Fruit fly (Drosophila melanogaster) whole organism, pupa: ENCODE measurements around the gene CG17834.

Experiments
- CG10348 ChIP-seq: fragments of 200-800 bp; sonication (Bioruptor generic); IDR thresholded peaks from 2 replicates; pipeline ENCODE4 v1.3.6; 2022; ENCODE audit warnings: missing biosample characterization, missing genetic modification characterization
- CG12605 ChIP-seq: fragments of 200-800 bp; sonication (Bioruptor generic); IDR thresholded peaks from 2 replicates; pipeline ENCODE4 v1.3.6; 2022; ENCODE audit warnings: missing biosample characterization, missing genetic modification characterization
- CG13204 ChIP-seq: fragments of 200-800 bp; sonication (Bioruptor generic); optimal IDR thresholded peaks from 2 replicates; lab custom pipeline; 2018; ENCODE audit warnings: missing biosample characterization, mild to moderate bottlenecking, missing genetic modification characterization, moderate library complexity
- CG14655 ChIP-seq: fragments of 200-800 bp; sonication (Bioruptor generic); optimal IDR thresholded peaks from 3 replicates; lab custom pipeline; 2017; ENCODE audit warnings: mild to moderate bottlenecking, missing biosample characterization, missing genetic modification reagents, missing genetic modification characterization
- CG15710 ChIP-seq: fragments of 200-800 bp; sonication (Bioruptor generic); optimal IDR thresholded peaks from 2 replicates; lab custom pipeline; 2018; ENCODE audit warnings: missing biosample characterization, mild to moderate bottlenecking, missing genetic modification characterization, moderate library complexity
- CG17806 ChIP-seq: fragments of 200-800 bp; sonication (Bioruptor generic); optimal IDR thresholded peaks from 2 replicates; lab custom pipeline; 2018; ENCODE audit warnings: missing biosample characterization, mild to moderate bottlenecking, missing genetic modification characterization, moderate library complexity
- CG32121 ChIP-seq: fragments of 200-800 bp; sonication (Bioruptor generic); IDR thresholded peaks from 2 replicates; pipeline ENCODE4 v1.3.6; 2022; ENCODE audit warnings: missing biosample characterization, missing genetic modification characterization
- CG34367 ChIP-seq: fragments of 200-800 bp; sonication (Bioruptor generic); optimal IDR thresholded peaks from 2 replicates; lab custom pipeline; 2018; ENCODE audit warnings: missing biosample characterization, mild to moderate bottlenecking, missing genetic modification characterization
- CG4496 ChIP-seq: fragments of 200-800 bp; sonication (Bioruptor generic); IDR thresholded peaks from 3 replicates; pipeline ENCODE4 v1.3.6; 2022; ENCODE audit warnings: missing biosample characterization, missing genetic modification characterization
- CG8159 ChIP-seq: fragments of 200-800 bp; sonication (Bioruptor generic); optimal IDR thresholded peaks from 3 replicates; lab custom pipeline; 2018; ENCODE audit warnings: missing biosample characterization, mild to moderate bottlenecking, missing genetic modification characterization, moderate library complexity
- CG8301 ChIP-seq: fragments of 200-800 bp; sonication (Bioruptor generic); optimal IDR thresholded peaks from 2 replicates; lab custom pipeline; 2018; ENCODE audit warnings: missing biosample characterization, mild to moderate bottlenecking, missing genetic modification characterization
- CG9948 ChIP-seq: fragments of 200-800 bp; sonication (Bioruptor generic); optimal IDR thresholded peaks from 2 replicates; lab custom pipeline; 2018; ENCODE audit warnings: missing biosample characterization, mild to moderate bottlenecking, missing genetic modification characterization, moderate library complexity
- D1 ChIP-seq: fragments of 200-800 bp; sonication (Bioruptor generic); optimal IDR thresholded peaks from 2 replicates; lab custom pipeline; 2018; ENCODE audit warnings: missing biosample characterization, mild to moderate bottlenecking, missing genetic modification characterization, moderate library complexity
- EcR ChIP-seq: fragments of 200-800 bp; sonication (Bioruptor generic); optimal IDR thresholded peaks from 3 replicates; lab custom pipeline; 2019; ENCODE audit warnings: missing biosample characterization, missing genetic modification characterization, mild to moderate bottlenecking, moderate library complexity, missing genetic modification reagents
- Ets98B ChIP-seq: fragments of 200-800 bp; sonication (Bioruptor generic); IDR thresholded peaks from 2 replicates; pipeline ENCODE4 v1.3.6; 2022; ENCODE audit warnings: missing biosample characterization, missing genetic modification characterization
- Pif1A ChIP-seq: fragments of 200-800 bp; sonication (Bioruptor generic); optimal IDR thresholded peaks from 3 replicates; lab custom pipeline; 2016; ENCODE audit warnings: missing biosample characterization, missing genetic modification characterization
- Pif1B ChIP-seq: fragments of 200-800 bp; sonication (Bioruptor generic); optimal IDR thresholded peaks from 3 replicates; lab custom pipeline; 2016; ENCODE audit warnings: missing biosample characterization, missing genetic modification characterization
- Snoo ChIP-seq: fragments of 200-800 bp; sonication (Bioruptor generic); optimal IDR thresholded peaks from 3 replicates; lab custom pipeline; 2017; ENCODE audit warnings: missing biosample characterization, mild to moderate bottlenecking, missing genetic modification characterization, inconsistent platforms
- fd96Ca ChIP-seq: fragments of 200-800 bp; sonication (Bioruptor generic); IDR thresholded peaks from 3 replicates; pipeline ENCODE4 v1.3.6; 2022; ENCODE audit warnings: missing biosample characterization, missing genetic modification characterization
- gl ChIP-seq: fragments of 200-800 bp; sonication (Bioruptor generic); optimal IDR thresholded peaks from 2 replicates; lab custom pipeline; 2018; ENCODE audit warnings: missing biosample characterization, mild to moderate bottlenecking, missing genetic modification characterization
- rn ChIP-seq: fragments of 200-800 bp; sonication (Bioruptor generic); IDR thresholded peaks from 2 replicates; pipeline ENCODE4 v1.3.6; 2022; ENCODE audit warnings: missing biosample characterization, missing genetic modification characterization

CG17834 gene

DNA sequence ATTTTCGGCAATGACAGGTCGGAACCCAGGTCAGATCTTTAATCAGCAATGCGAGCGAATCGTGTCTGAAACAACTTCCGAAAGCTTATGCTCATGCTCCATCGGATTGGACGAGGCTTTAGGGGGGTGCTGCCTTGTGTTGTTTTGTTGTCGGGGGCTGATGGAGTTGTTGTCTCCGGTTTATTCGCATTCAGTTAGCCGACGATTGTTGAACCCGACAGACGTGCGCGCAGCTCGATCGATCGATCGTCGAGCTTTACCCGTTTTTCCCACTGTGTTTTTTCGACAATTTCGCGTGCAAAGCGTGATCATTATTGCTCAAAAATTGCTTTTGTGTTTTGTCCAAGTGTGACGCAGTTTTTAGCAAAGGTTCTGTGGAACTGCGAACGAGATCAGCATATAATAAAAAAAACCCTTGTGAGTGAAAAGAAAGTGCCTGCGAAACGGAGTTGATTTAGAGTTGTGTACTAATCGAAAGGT lies at the start of gene CG17834:
TSS of gene CG17834 (plus strand) at position 191 of the 480 bp plus-strand sequence.
- no peak for TF ChIP-seq fd96Ca (GFP tag; lab: Robert Waterston, UW)
- TF ChIP-seq EcR (GFP tag; lab: Kevin White, UChicago): peak; percentile 81
- peak; percentile 49; the same call in 1 of the 3 replicates for TF ChIP-seq CG4496
- TF ChIP-seq CG10348 (GFP tag; lab: Robert Waterston, UW): no peak
- TF ChIP-seq Ets98B (GFP tag; lab: Robert Waterston, UW): peak; percentile 64; the same call in 1 of the 2 replicates
- TF ChIP-seq Pif1A: no peak
- no peak for TF ChIP-seq CG17806 (tag; lab: Kevin White, UChicago)
- TF ChIP-seq CG34367 (tag; lab: Kevin White, UChicago): no peak
- TF ChIP-seq CG13204 (GFP tag; lab: Kevin White, UChicago): no peak
- no peak for TF ChIP-seq CG14655
- TF ChIP-seq CG8159 (tag; lab: Kevin White, UChicago): no peak
- TF ChIP-seq Snoo: peak; percentile 34

DNA sequence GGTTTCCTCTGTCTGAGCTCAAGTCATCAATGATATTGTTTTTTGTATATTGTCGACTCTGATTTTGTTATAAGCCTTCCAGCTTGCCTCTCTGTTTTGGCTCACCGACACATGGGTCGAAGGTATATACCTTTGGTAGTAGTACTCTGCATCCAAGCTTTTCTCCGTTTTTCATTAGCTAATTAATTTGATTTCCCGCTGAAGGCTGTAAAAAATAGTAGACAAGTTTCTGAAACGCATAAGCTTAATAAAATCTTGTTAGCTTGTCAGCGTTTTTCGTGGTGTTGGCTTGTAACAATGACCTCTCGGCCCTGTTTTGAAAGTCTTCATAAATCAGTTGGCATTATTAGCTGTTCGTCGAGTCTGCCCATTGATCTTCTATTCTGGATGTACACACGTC lies 48.1 kb upstream of the CG17834 start:
- TF ChIP-seq fd96Ca (GFP tag; lab: Robert Waterston, UW): no peak
- TF ChIP-seq Pif1B: no peak
- no peak for TF ChIP-seq gl (tag; lab: Kevin White, UChicago)
- TF ChIP-seq CG14655: no peak
- no peak for TF ChIP-seq CG10348 (GFP tag; lab: Robert Waterston, UW)
- TF ChIP-seq Pif1A: no peak
- no peak for TF ChIP-seq CG34367 (tag; lab: Kevin White, UChicago)
- TF ChIP-seq CG15710 (tag; lab: Kevin White, UChicago): no peak
- no peak for TF ChIP-seq CG9948 (tag; lab: Kevin White, UChicago)
- no peak for TF ChIP-seq CG8301 (tag; lab: Kevin White, UChicago)
- no peak for TF ChIP-seq CG13204 (GFP tag; lab: Kevin White, UChicago)
- no peak for TF ChIP-seq D1 (tag; lab: Kevin White, UChicago)
- TF ChIP-seq Ets98B (GFP tag; lab: Robert Waterston, UW): no peak
- TF ChIP-seq CG32121 (GFP tag; lab: Robert Waterston, UW): no peak
- no peak for TF ChIP-seq CG8159 (tag; lab: Kevin White, UChicago)
- no peak for TF ChIP-seq CG12605 (GFP tag; lab: Robert Waterston, UW)
- TF ChIP-seq Snoo: no peak
- TF ChIP-seq rn (GFP tag; lab: Robert Waterston, UW): no peak
- TF ChIP-seq CG4496: no peak

DNA sequence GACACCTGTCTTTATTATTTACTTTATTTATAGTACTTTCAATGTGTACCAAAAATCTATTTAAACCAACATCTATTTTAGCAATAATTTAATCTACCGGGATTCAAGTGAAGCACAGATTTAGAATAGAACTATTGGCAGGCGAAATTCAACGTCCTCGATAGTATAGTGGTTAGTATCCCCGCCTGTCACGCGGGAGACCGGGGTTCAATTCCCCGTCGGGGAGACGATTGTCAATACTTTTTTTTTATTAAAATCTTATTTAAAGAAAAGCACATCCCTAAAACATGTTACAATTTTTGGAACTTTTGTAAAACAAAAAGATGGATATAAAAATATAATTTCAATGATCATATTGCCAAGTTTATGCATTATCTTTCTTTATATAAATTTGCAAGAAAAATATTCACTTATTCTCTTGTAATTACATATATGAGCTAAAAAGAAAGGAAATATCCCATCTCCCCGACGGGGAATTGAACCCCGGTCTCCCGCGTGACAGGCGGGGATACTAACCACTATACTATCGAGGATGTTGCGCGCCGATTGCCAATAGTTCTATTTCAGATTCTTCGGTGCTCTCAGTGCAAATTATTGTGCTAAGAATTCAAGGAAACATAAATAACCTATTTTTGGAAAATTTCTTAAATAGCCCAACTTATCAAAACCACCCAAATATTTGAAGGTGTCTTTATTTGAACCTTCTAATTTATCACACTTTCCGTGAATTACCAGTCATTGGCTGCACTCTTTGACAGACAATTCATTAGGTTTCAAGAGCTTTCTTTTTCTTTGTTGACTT lies 47.1 kb upstream of the CG17834 start, which contains the start of gene CG43796:
TSS of gene CG43796 (plus strand) at position 752 of the 802 bp plus-strand sequence.
- no peak for TF ChIP-seq EcR (GFP tag; lab: Kevin White, UChicago)
- no peak for TF ChIP-seq Pif1B
- no peak for TF ChIP-seq CG4496
- no peak for TF ChIP-seq Pif1A

DNA sequence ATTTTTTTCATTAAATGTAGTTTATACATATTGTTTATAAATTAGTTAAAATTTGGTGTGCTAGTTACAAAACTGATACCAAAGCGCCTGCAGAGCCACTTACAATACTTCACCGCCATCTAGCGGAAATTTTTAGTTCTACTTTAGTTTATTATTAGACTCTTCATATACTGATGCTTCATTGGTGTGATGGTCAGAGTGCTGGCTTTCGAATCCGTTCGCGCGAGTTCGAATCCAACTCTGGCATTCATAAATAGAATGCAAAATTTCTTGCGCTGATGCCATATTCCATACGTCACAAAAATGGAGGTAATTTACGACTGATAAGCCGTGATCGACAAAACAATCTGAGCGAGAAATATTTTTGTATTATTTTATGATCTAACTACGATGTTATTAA lies 43.4 kb upstream of the CG17834 start:
- peak; percentile 11; the same call in 1 of the 2 replicates for TF ChIP-seq Ets98B (GFP tag; lab: Robert Waterston, UW)
- no peak for TF ChIP-seq fd96Ca (GFP tag; lab: Robert Waterston, UW)

DNA sequence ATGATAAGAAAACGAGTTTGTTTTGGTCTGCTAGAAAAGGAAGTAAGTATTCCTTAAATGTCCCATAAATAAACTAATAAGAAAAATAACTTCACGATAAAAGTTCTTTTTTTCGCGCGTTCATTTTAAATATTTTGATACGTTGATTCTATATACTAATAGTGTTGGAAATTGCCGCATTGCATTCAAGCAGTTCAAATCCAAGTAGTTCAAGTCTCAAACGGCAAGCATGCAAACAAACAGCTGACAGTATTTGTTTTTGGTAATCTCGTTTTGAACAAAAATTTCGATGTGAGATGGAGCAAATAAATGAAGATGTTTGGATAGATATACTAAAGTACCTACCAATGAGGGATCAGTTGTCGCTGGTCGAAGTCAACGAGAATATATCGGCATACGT lies 40.2 kb upstream of the CG17834 start, which contains the start of gene CG13088:
TSS of gene CG13088 (plus strand) at position 247 of the 400 bp plus-strand sequence.
- no peak for TF ChIP-seq CG13204 (GFP tag; lab: Kevin White, UChicago)
- TF ChIP-seq Pif1B: no peak
- no peak for TF ChIP-seq CG17806 (tag; lab: Kevin White, UChicago)
- TF ChIP-seq fd96Ca (GFP tag; lab: Robert Waterston, UW): no peak
- no peak for TF ChIP-seq rn (GFP tag; lab: Robert Waterston, UW)
- TF ChIP-seq CG9948 (tag; lab: Kevin White, UChicago): no peak
- TF ChIP-seq CG8301 (tag; lab: Kevin White, UChicago): no peak
- TF ChIP-seq CG32121 (GFP tag; lab: Robert Waterston, UW): no peak
- no peak for TF ChIP-seq CG10348 (GFP tag; lab: Robert Waterston, UW)
- no peak for TF ChIP-seq Ets98B (GFP tag; lab: Robert Waterston, UW)
- no peak for TF ChIP-seq CG8159 (tag; lab: Kevin White, UChicago)
- TF ChIP-seq CG14655: no peak
- no peak for TF ChIP-seq D1 (tag; lab: Kevin White, UChicago)
- TF ChIP-seq Snoo: no peak
- TF ChIP-seq CG15710 (tag; lab: Kevin White, UChicago): no peak
- TF ChIP-seq, all 21 proteins: peak for 0

DNA sequence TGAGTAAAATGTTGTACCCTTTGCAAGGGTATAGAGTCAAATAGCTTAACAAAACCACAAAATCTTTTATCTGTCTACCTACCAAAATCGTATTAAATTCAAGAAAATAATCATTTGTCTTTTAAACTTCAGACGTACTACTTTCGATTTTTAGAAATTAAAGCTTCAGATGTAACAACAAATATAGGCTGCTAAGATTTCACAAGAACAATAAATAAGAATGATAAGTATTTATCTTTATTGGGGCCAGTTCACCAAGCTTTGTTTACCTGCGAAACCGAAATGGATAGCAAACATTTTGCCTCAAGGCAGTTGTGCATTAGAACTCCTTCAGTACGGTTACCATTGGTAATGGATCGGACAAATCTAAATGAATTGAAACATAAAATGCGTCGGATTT lies 38.5 kb upstream of the CG17834 start, which contains the start of gene CG43400:
TSS of gene CG43400 (plus strand) at position 301 of the 400 bp plus-strand sequence.
- no peak for TF ChIP-seq fd96Ca (GFP tag; lab: Robert Waterston, UW)
- TF ChIP-seq CG12605 (GFP tag; lab: Robert Waterston, UW): no peak
- TF ChIP-seq CG10348 (GFP tag; lab: Robert Waterston, UW): no peak
- TF ChIP-seq Pif1A: no peak
- TF ChIP-seq CG15710 (tag; lab: Kevin White, UChicago): no peak
- no peak for TF ChIP-seq D1 (tag; lab: Kevin White, UChicago)
- TF ChIP-seq rn (GFP tag; lab: Robert Waterston, UW): no peak
- no peak for TF ChIP-seq CG4496
- TF ChIP-seq CG9948 (tag; lab: Kevin White, UChicago): no peak
